Fruit fly (Drosophila melanogaster) whole organism, pupa: ENCODE measurements around the gene CG15169.

ENCODE experiments used
- CG10348 ChIP-seq: fragments of 200-800 bp; sonication (Bioruptor generic); IDR thresholded peaks from 2 replicates; pipeline ENCODE4 v1.3.6; 2022; ENCODE audit warnings: missing biosample characterization, missing genetic modification characterization
- CG12605 ChIP-seq: fragments of 200-800 bp; sonication (Bioruptor generic); IDR thresholded peaks from 2 replicates; pipeline ENCODE4 v1.3.6; 2022; ENCODE audit warnings: missing biosample characterization, missing genetic modification characterization
- CG13204 ChIP-seq: fragments of 200-800 bp; sonication (Bioruptor generic); optimal IDR thresholded peaks from 2 replicates; lab custom pipeline; 2018; ENCODE audit warnings: missing biosample characterization, mild to moderate bottlenecking, missing genetic modification characterization, moderate library complexity
- CG14655 ChIP-seq: fragments of 200-800 bp; sonication (Bioruptor generic); optimal IDR thresholded peaks from 3 replicates; lab custom pipeline; 2017; ENCODE audit warnings: mild to moderate bottlenecking, missing biosample characterization, missing genetic modification reagents, missing genetic modification characterization
- CG15710 ChIP-seq: fragments of 200-800 bp; sonication (Bioruptor generic); optimal IDR thresholded peaks from 2 replicates; lab custom pipeline; 2018; ENCODE audit warnings: missing biosample characterization, mild to moderate bottlenecking, missing genetic modification characterization, moderate library complexity
- CG17806 ChIP-seq: fragments of 200-800 bp; sonication (Bioruptor generic); optimal IDR thresholded peaks from 2 replicates; lab custom pipeline; 2018; ENCODE audit warnings: missing biosample characterization, mild to moderate bottlenecking, missing genetic modification characterization, moderate library complexity
- CG32121 ChIP-seq: fragments of 200-800 bp; sonication (Bioruptor generic); IDR thresholded peaks from 2 replicates; pipeline ENCODE4 v1.3.6; 2022; ENCODE audit warnings: missing biosample characterization, missing genetic modification characterization
- CG34367 ChIP-seq: fragments of 200-800 bp; sonication (Bioruptor generic); optimal IDR thresholded peaks from 2 replicates; lab custom pipeline; 2018; ENCODE audit warnings: missing biosample characterization, mild to moderate bottlenecking, missing genetic modification characterization
- CG4496 ChIP-seq: fragments of 200-800 bp; sonication (Bioruptor generic); IDR thresholded peaks from 3 replicates; pipeline ENCODE4 v1.3.6; 2022; ENCODE audit warnings: missing biosample characterization, missing genetic modification characterization
- CG8159 ChIP-seq: fragments of 200-800 bp; sonication (Bioruptor generic); optimal IDR thresholded peaks from 3 replicates; lab custom pipeline; 2018; ENCODE audit warnings: missing biosample characterization, mild to moderate bottlenecking, missing genetic modification characterization, moderate library complexity
- CG8301 ChIP-seq: fragments of 200-800 bp; sonication (Bioruptor generic); optimal IDR thresholded peaks from 2 replicates; lab custom pipeline; 2018; ENCODE audit warnings: missing biosample characterization, mild to moderate bottlenecking, missing genetic modification characterization
- CG9948 ChIP-seq: fragments of 200-800 bp; sonication (Bioruptor generic); optimal IDR thresholded peaks from 2 replicates; lab custom pipeline; 2018; ENCODE audit warnings: missing biosample characterization, mild to moderate bottlenecking, missing genetic modification characterization, moderate library complexity
- D1 ChIP-seq: fragments of 200-800 bp; sonication (Bioruptor generic); optimal IDR thresholded peaks from 2 replicates; lab custom pipeline; 2018; ENCODE audit warnings: missing biosample characterization, mild to moderate bottlenecking, missing genetic modification characterization, moderate library complexity
- EcR ChIP-seq: fragments of 200-800 bp; sonication (Bioruptor generic); optimal IDR thresholded peaks from 3 replicates; lab custom pipeline; 2019; ENCODE audit warnings: missing biosample characterization, missing genetic modification characterization, mild to moderate bottlenecking, moderate library complexity, missing genetic modification reagents
- Ets98B ChIP-seq: fragments of 200-800 bp; sonication (Bioruptor generic); IDR thresholded peaks from 2 replicates; pipeline ENCODE4 v1.3.6; 2022; ENCODE audit warnings: missing biosample characterization, missing genetic modification characterization
- Pif1A ChIP-seq: fragments of 200-800 bp; sonication (Bioruptor generic); optimal IDR thresholded peaks from 3 replicates; lab custom pipeline; 2016; ENCODE audit warnings: missing biosample characterization, missing genetic modification characterization
- Pif1B ChIP-seq: fragments of 200-800 bp; sonication (Bioruptor generic); optimal IDR thresholded peaks from 3 replicates; lab custom pipeline; 2016; ENCODE audit warnings: missing biosample characterization, missing genetic modification characterization
- Snoo ChIP-seq: fragments of 200-800 bp; sonication (Bioruptor generic); optimal IDR thresholded peaks from 3 replicates; lab custom pipeline; 2017; ENCODE audit warnings: missing biosample characterization, mild to moderate bottlenecking, missing genetic modification characterization, inconsistent platforms
- fd96Ca ChIP-seq: fragments of 200-800 bp; sonication (Bioruptor generic); IDR thresholded peaks from 3 replicates; pipeline ENCODE4 v1.3.6; 2022; ENCODE audit warnings: missing biosample characterization, missing genetic modification characterization
- gl ChIP-seq: fragments of 200-800 bp; sonication (Bioruptor generic); optimal IDR thresholded peaks from 2 replicates; lab custom pipeline; 2018; ENCODE audit warnings: missing biosample characterization, mild to moderate bottlenecking, missing genetic modification characterization
- rn ChIP-seq: fragments of 200-800 bp; sonication (Bioruptor generic); IDR thresholded peaks from 2 replicates; pipeline ENCODE4 v1.3.6; 2022; ENCODE audit warnings: missing biosample characterization, missing genetic modification characterization

The CG15169 gene

dm6 chr2L:19010037-19010436, 19.2 kb downstream of the CG15169 start:
- TF ChIP-seq rn (GFP tag; lab: Robert Waterston, UW) (no peak), Pif1A (GFP tag; lab: Kevin White, UChicago) (no peak), CG14655 (GFP tag; lab: Kevin White, UChicago) (no peak)
- TF ChIP-seq, all 21 proteins: peak for 0

DNA sequence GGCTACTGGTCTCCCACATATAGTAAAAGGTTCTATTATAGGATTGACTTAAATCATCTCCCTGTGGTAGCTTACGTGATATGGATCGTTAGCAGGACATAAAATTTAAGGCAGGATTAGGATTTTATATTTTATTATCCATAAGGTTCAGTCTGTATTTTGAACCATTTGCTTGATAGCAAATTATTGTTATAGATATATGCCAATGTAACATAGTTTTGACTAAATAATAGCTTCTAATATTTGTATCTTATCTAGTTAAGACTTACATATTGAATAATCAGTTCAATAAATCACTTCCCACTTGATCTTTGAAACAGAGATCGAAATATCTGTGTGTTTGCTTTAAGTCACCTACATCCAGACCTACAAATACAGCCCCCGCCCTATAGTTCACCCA, 19.7 kb downstream of the CG15169 start, which contains the start of gene robl37BC:
Gene robl37BC (plus strand): TSS at position 301 of the 400 bp plus-strand sequence.
- TF ChIP-seq Pif1B (no peak), CG8301 (no peak), CG9948 (tag; lab: Kevin White, UChicago) (no peak), Pif1A (GFP tag; lab: Kevin White, UChicago) (no peak), EcR (GFP tag; lab: Kevin White, UChicago) (no peak), Snoo (tag; lab: Kevin White, UChicago) (no peak), CG14655 (GFP tag; lab: Kevin White, UChicago) (no peak), D1 (tag; lab: Kevin White, UChicago) (no peak), CG4496 (GFP tag; lab: Robert Waterston, UW) (no peak)

dm6 chr2L:19011895-19012645, 21.2 kb downstream of the CG15169 start:
- TF ChIP-seq Pif1B (peak; percentile 42), Pif1A (GFP tag; lab: Kevin White, UChicago) (peak; percentile 76), CG8159 (tag; lab: Kevin White, UChicago) (peak; percentile 80), D1 (tag; lab: Kevin White, UChicago) (no peak), CG34367 (tag; lab: Kevin White, UChicago) (peak; percentile 75), rn (GFP tag; lab: Robert Waterston, UW) (0 out of 2 replicates have a peak, but pooled peaks have one; percentile 34), Ets98B (GFP tag; lab: Robert Waterston, UW) (peak; percentile 62; the same call in 1 of the 2 replicates), fd96Ca (GFP tag; lab: Robert Waterston, UW) (peak; percentile 81), CG14655 (GFP tag; lab: Kevin White, UChicago) (peak; percentile 69), CG32121 (GFP tag; lab: Robert Waterston, UW) (peak; percentile 76), CG9948 (tag; lab: Kevin White, UChicago) (peak; percentile 66), CG12605 (GFP tag; lab: Robert Waterston, UW) (peak; percentile 54; the same call in 1 of the 2 replicates), CG10348 (peak; percentile 32; the same call in 1 of the 2 replicates), CG17806 (tag; lab: Kevin White, UChicago) (peak; percentile 74), CG8301 (peak; percentile 61), EcR (GFP tag; lab: Kevin White, UChicago) (no peak), CG4496 (GFP tag; lab: Robert Waterston, UW) (peak; percentile 67; the same call in 2 of the 3 replicates), gl (tag; lab: Kevin White, UChicago) (peak; percentile 46), CG15710 (tag; lab: Kevin White, UChicago) (peak; percentile 76), CG13204 (GFP tag; lab: Kevin White, UChicago) (peak; percentile 61), Snoo (tag; lab: Kevin White, UChicago) (peak; percentile 48)

- no peak for TF ChIP-seq Pif1B
- peak; percentile 64 for TF ChIP-seq CG13204 (GFP tag; lab: Kevin White, UChicago)
- TF ChIP-seq Pif1A (GFP tag; lab: Kevin White, UChicago), result no peak
- TF ChIP-seq Ets98B (GFP tag; lab: Robert Waterston, UW), result no peak
- TF ChIP-seq CG14655 (GFP tag; lab: Kevin White, UChicago), result no peak
Observed at dm6 chr2L:19012776-19013328, 22.0 kb downstream of the CG15169 start.

- TF ChIP-seq EcR (GFP tag; lab: Kevin White, UChicago) (no peak), CG15710 (tag; lab: Kevin White, UChicago) (peak; percentile 67), CG13204 (GFP tag; lab: Kevin White, UChicago) (no peak), CG34367 (tag; lab: Kevin White, UChicago) (peak; percentile 39), CG9948 (tag; lab: Kevin White, UChicago) (peak; percentile 55), CG17806 (tag; lab: Kevin White, UChicago) (peak; percentile 57), rn (GFP tag; lab: Robert Waterston, UW) (no peak), CG14655 (GFP tag; lab: Kevin White, UChicago) (peak; percentile 58), CG10348 (no peak), D1 (tag; lab: Kevin White, UChicago) (no peak), CG8159 (tag; lab: Kevin White, UChicago) (peak; percentile 76), Pif1B (peak; percentile 4), CG8301 (peak; percentile 35), Snoo (tag; lab: Kevin White, UChicago) (peak; percentile 24), fd96Ca (GFP tag; lab: Robert Waterston, UW) (no peak), Ets98B (GFP tag; lab: Robert Waterston, UW) (no peak), gl (tag; lab: Kevin White, UChicago) (no peak), CG32121 (GFP tag; lab: Robert Waterston, UW) (no peak), CG12605 (GFP tag; lab: Robert Waterston, UW) (no peak), Pif1A (GFP tag; lab: Kevin White, UChicago) (peak; percentile 10), CG4496 (GFP tag; lab: Robert Waterston, UW) (peak; percentile 40; the same call in 1 of the 3 replicates)
Observed at dm6 chr2L:19014032-19014880, 23.4 kb downstream of the CG15169 start.
